Fruit fly (Drosophila melanogaster): Measurements from ENCODE around the gene CG31975.

CG31975 gene

DNA sequence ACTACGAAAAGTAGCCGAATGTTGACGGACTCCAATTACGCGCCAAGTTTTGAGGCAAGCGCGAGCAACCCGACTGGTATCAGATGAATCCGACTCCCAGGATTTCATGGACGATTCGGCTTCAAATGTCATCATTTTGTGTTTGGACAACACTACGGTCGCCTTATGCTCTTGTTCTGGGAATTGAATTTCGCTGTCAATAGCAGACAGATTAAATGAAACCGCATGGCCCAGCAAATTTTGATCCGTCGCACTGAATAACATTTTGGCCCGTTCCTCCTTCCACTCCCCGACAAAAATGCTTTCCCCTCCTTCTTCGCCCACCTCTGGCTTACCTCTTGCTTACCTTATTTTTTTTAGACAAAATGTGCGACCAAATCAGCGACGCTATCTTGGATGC, 30.7 kb downstream of the CG31975 start:
- TF ChIP-seq CG17801 (GFP tag; optimal IDR thresholded peaks at IDR 0.05; ENCODE audit: partially characterized antibody): no peak

DNA sequence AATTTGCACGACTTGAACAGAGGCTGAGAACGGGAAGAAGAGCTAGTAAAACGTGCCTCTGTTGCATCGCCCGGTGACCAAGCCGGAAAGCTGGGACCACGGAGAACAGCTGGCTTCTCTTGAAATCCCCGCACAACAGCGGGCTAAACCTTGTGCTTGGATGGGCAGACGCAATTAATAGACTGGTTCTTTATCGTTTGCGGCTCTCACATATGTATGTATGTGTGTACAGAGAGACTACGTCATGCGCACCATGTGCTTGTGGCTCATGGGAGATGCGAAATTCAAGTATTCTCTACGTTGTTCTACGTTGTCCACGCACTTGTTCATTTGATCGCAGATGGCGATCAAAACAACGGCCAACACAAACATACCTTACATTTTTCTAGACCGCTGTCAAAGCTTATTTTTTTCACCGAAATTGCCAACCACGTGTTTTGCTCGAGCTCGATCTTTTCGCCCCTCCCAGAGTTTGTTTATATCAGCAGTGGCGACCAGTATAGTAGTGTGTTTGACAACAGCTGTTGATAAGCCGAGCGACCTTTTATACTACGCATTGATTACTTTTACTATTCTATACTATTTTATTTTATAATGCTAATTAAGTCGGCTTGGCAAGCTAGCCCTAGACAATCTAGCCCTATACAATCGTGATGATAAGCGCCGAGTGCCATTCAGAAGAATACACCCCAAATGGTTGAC, 31.5 kb downstream of the CG31975 start:
- peak; percentile 20 for TF ChIP-seq CG17801 (GFP tag; optimal IDR thresholded peaks at IDR 0.05; ENCODE audit: partially characterized antibody)

DNA sequence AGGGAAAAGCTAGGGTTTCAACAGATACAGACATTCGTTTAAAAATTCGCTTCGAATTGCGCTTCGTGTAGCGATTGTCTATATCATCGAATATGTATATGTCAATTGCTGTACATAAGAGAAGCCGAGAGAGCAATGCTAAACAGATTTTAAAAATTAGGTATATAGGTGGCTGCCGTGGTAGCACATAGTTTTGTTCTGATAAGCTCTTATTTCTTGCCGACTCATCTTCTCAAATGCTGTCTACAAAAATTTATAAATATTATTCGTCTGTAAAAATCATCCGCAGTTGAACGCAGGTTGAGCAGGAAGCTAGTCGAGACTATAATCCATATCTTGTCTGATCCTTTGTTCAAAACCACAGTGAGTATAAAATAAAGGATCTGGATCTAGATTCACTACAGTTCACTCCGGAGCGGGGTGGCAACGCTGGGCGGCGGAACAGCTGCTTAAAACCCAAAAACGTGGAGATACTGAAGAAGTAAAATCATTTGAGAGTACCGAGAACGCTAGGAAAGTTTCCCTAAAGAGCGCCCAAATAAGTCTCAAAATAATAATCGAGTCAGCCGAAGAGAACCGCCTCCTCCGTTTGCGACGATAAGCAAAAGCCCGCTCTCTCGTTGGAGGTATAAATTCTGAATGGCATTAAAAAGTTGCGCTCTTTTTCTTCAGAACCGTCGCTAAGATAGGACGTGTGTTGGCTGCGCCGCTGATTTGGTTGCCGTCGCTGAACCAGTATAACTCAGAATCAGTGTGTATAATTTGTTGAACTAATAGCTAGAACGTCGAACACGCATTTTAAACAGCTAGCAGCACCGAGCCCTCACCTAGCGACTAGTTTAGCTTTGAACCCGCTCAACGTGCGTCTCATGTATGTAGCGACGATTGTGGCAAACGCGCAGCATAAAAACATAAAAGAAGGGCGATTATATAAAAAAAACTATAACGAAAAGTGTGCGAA, 33.0 kb downstream of the CG31975 start:
- TF ChIP-seq CG17801 (GFP tag; optimal IDR thresholded peaks at IDR 0.05; ENCODE audit: partially characterized antibody): peak; percentile 26

DNA sequence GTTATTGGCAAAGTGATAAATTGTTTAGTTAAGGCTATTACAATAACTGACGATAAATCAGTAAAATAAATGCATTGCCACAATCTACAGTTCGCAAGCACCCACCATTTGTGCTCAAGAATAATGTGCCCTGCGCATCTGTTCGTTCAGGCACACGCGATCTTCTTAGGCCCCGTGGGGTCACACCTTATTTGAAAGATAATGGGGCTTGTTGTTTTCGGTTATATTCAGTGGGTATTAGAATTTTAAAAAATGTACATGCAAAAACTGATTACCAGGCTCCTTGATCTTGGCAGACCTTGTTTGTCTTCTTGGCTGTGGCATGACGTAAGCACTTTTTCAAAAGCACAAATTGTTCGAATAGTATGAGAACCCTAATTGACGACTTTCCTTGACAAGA, 33.8 kb downstream of the CG31975 start:
- TF ChIP-seq CG17801 (GFP tag; optimal IDR thresholded peaks at IDR 0.05; ENCODE audit: partially characterized antibody): no peak

DNA sequence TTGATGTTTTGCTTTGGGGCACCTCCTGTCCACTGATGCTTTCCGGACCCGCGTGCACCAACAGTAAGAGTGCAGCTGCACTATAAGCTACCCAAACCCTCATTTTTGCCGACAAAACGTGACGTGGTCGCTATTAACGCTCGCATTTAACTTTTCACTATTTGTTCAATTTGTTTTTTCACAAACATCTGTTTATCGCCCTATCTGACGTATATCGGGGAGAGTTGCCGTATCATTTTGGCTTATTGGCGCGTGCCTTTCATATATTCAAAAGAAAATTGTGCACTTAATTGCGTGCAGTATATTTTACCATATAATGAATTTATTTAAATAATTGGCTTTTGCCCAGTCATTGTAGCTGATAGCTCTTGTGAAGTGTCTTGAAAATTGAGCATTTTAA, 34.3 kb downstream of the CG31975 start, which contains the start of the genes Nhe1 and Sam-S:
Gene Nhe1, minus strand, starts transcription at position 193 of the 400 bp plus-strand sequence.
Gene Sam-S, plus strand, starts transcription at position 364 of the 400 bp plus-strand sequence.
- TF ChIP-seq CG17801 (GFP tag; optimal IDR thresholded peaks at IDR 0.05; ENCODE audit: partially characterized antibody): no peak

DNA sequence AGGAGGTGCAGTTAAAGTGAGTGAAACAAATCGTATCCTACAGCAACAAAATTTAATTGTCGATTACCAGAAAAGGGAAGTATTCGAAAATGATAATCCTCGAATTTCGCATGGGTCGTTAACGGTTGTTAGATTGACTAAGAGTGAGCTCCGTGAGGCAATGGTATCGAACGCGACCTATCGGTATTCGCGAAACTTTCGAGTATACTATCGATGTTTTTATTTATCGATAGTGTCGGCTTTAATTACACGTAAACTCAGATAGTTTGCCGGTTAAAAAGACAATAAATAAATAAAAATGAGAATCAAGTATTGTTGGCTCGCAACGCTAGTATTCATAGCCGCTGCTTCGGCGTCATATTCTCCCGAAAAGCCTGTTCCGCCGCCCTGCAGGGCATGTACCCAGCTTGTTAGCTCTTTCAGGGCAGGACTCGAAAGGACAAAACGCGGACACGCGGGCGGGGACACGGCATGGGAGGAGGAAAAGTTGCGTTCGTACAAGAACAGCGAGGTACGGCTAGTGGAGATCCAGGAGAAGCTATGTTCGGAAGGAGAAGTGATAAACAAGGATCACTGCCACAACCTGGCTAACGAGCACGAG, 38.5 kb downstream of the CG31975 start, which contains the start of gene Creld:
Gene Creld, plus strand, starts transcription at position 220 of the 601 bp plus-strand sequence.
- TF ChIP-seq CG17801 (GFP tag; optimal IDR thresholded peaks at IDR 0.05; ENCODE audit: partially characterized antibody): peak; percentile 68

DNA sequence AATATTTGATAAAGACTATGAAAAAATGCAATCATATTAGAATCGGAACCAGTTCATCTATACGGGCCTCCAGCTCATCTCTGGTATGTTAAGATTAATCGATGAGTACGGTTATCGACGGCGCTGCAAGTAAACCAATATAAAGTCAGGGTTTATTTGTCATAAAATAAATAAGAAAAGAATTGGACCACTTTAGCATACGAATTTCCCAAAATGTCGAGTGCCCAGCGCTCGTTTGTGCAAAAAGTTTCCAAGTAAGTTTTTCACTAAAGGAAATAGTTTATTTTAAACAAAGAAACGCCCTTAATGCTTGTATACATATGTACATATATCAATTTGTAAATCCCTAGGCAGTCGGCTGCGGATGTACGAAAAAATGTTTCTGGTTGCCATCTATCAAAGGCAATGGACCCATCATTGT, 46.1 kb downstream of the CG31975 start, which contains the start of gene Zir:
Gene Zir, plus strand, starts transcription at position 101 of the 421 bp plus-strand sequence.
- TF ChIP-seq CG17801 (GFP tag; optimal IDR thresholded peaks at IDR 0.05; ENCODE audit: partially characterized antibody): no peak

DNA sequence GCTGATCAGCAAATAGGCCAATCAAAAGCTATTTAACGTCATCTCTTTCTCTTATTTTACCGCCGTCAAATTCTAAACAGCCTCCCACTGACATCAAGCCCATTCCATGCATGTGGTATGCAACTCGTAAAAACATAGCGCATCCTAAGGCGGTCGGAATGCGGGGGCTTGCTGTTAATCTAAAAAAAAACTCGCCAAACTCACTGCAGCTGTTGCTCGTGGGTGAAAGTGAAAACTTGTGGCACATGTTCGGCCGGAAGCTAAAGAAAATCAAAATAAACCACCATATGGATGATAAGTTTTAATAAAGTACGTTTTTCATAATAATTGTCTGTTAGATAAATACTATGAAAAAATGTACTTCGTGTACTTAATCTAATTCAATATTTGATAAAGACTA, 46.7 kb downstream of the CG31975 start:
- no peak for TF ChIP-seq CG17801 (GFP tag; optimal IDR thresholded peaks at IDR 0.05; ENCODE audit: partially characterized antibody)

DNA sequence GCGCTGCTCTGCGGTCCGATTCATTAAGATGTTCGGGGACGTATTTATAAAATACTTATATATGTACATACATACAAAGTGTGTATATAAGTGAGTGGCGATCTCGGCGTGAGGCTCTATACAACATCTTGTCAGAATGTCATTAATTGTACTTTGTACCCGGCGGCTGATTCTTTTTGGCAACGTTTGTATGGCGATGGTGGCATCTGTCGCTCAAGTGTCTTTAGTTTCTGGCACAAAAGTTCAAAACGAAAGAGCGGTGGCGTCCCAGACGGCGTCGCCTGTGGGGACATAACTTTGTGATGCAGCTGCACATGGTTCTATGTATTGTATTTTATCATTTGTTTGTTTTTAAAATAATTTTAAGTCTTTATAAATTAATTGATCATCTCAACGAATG, 47.8 kb downstream of the CG31975 start:
- TF ChIP-seq CG17801 (GFP tag; optimal IDR thresholded peaks at IDR 0.05; ENCODE audit: partially characterized antibody): no peak

DNA sequence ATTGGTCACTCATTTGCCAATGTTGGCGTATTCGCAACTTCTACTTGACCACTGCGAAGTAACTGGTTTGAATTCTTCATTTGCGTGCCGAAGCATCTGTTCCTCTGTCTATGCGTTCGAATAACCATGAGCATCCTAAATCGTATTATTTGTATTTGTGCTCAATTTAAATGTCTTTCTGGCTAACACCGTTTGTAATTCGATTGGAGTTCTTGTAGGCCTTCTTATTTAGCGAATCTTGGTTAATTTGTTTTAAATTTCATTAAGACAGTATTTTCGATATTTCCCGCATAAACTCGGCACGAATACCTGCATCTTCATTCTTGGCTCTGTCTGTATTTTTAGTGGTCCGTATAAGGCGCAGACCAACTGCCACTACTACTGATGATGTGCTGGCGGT, 49.0 kb downstream of the CG31975 start:
- TF ChIP-seq CG17801 (GFP tag; optimal IDR thresholded peaks at IDR 0.05; ENCODE audit: partially characterized antibody): no peak

DNA sequence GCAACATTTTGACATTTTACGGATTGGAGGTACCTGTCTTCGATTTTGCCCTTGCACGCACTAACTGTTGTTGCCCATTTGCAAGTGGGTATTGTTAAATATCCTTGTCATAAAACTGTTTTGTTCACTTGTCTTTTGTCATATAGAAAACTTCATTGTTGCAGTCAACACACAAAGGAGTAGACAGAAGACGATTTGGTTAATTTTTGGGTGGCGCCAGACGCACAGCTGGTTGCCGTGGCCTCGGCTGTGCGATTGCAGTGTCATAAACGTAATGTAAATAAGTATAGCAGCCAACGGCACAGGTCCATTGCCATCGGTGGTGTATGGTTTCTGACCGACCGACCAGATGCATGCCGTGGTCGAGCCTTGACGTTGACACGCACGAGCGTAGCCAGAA, 49.5 kb downstream of the CG31975 start:
- no peak for TF ChIP-seq CG17801 (GFP tag; optimal IDR thresholded peaks at IDR 0.05; ENCODE audit: partially characterized antibody)

DNA sequence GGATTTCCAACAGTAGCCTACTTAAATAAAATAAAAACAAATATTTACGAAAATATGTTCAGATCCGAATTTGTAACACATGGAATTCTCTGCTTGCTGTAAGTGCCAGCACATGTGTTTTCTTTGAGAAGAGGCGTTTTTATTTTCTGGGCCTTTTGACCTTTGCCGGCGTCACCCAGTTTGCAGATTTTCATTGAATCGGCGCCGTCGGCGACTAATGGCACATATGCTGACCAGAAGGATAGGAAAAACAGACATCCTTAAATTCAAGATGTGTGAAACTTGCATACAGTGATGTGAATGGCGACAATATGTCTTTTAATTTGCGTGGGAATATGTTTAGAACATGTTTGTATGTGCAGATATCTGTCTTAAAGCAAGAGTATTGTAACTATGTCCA, 50.7 kb downstream of the CG31975 start:
- no peak for TF ChIP-seq CG17801 (GFP tag; optimal IDR thresholded peaks at IDR 0.05; ENCODE audit: partially characterized antibody)

DNA sequence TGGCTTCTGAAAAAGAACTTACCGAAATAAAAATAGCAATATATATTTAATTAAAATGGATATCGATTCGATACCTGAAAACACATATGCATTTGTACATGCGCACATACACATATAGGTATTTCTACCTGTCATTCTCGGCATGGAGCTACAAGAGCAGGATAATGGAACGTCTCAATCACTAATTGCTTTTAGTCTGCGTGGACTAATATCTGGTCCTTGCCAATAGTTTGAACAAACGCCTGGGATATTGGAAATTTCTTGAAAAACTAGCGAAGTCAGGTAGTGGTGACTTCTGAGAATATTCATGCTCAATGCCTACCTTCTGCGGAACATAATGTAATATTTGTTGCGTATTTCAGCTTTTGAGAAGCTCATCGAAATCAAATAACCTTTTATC, 51.6 kb downstream of the CG31975 start:
- TF ChIP-seq CG17801 (GFP tag; optimal IDR thresholded peaks at IDR 0.05; ENCODE audit: partially characterized antibody): no peak

DNA sequence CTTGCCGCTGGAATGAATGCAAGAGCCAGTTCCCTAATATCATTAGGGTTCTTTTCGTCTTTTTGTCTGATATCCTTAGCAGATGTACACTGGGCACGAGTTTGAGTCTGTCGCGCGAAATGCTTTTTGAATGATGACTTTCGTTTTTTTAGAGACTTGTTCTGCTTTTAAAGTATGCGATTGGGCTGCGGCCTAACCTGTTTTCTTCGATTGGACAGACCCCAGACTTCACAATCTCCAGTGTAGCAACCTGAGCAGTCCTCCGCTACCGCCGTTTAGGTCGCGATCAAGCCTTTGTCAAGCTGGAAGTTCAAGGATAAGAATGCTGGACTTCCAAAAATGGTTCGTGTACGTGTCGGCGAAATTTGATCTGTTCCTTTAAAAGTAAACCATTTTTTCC, 52.3 kb downstream of the CG31975 start:
- TF ChIP-seq CG17801 (GFP tag; optimal IDR thresholded peaks at IDR 0.05; ENCODE audit: partially characterized antibody): no peak
